Worm (Caenorhabditis elegans): ENCODE data around the gene Y49E10.29.

The Y49E10.29 gene

ce11 chrIII:12496449-12496848 is 27.5 kb downstream of the Y49E10.29 start, which contains the start of gene herd-1:
Gene herd-1, plus strand, starts transcription at chrIII:12496538.
- no peak for TF ChIP-seq tbx-9 (tag; optimal IDR thresholded peaks at IDR 0.05; ENCODE audit: borderline replicate concordance)
- TF ChIP-seq ZK185.1 (tag; optimal IDR thresholded peaks at IDR 0.05; ENCODE audit: poor library complexity, severe bottlenecking), result no peak
- TF ChIP-seq mxl-1 (tag; optimal IDR thresholded peaks at IDR 0.05), result peak; percentile 65
- TF ChIP-seq ceh-100 (GFP tag; IDR thresholded peaks at IDR 0.05), result 0 out of 2 replicates have a peak, but pooled peaks have one; percentile 43
- no peak for TF ChIP-seq sptf-2 (GFP tag; optimal IDR thresholded peaks at IDR 0.05)
- TF ChIP-seq pbrm-1 (GFP tag; IDR thresholded peaks at IDR 0.05), result peak; percentile 56; the same call in 1 of the 2 replicates
- TF ChIP-seq Y56A3A.18 (GFP tag; IDR thresholded peaks at IDR 0.05), result no peak
- no peak for TF ChIP-seq ceh-40 (GFP tag; IDR thresholded peaks at IDR 0.05)
- peak; percentile 49; the same call in 1 of the 2 replicates for TF ChIP-seq C17E4.6 (GFP tag; IDR thresholded peaks at IDR 0.05)
- TF ChIP-seq K12H6.12 (tag; optimal IDR thresholded peaks at IDR 0.05), result no peak
- TF ChIP-seq lsl-1 (GFP tag; optimal IDR thresholded peaks at IDR 0.05), result peak; percentile 44
- no peak for TF ChIP-seq lin-35 (GFP tag; optimal IDR thresholded peaks at IDR 0.05)
- TF ChIP-seq attf-6 (GFP tag; IDR thresholded peaks at IDR 0.05), result peak; percentile 69
- TF ChIP-seq unc-62 (GFP tag; optimal IDR thresholded peaks at IDR 0.05), result no peak
- TF ChIP-seq ekl-4 (GFP tag; IDR thresholded peaks at IDR 0.05), result peak; percentile 65; the same call in 1 of the 2 replicates
- TF ChIP-seq hrde-1 (tag; optimal IDR thresholded peaks at IDR 0.05; ENCODE audit: borderline replicate concordance), result peak; percentile 2
- TF ChIP-seq aptf-3 (GFP tag; IDR thresholded peaks at IDR 0.05), result 0 out of 2 replicates have a peak, but pooled peaks have one; percentile 37
- no peak for TF ChIP-seq F22D6.2 (tag; optimal IDR thresholded peaks at IDR 0.05)
- no peak for TF ChIP-seq nhr-27 (tag; optimal IDR thresholded peaks at IDR 0.05)
- TF ChIP-seq lir-1 (GFP tag; conservative IDR thresholded peaks at IDR 0.05), result no peak
- TF ChIP-seq egrh-3 (GFP tag; IDR thresholded peaks at IDR 0.05), result peak; percentile 30; the same call in 1 of the 2 replicates
- TF ChIP-seq K11D2.4 (GFP tag; IDR thresholded peaks at IDR 0.05), result no peak
- peak; percentile 70 for TF ChIP-seq madf-6 (GFP tag; IDR thresholded peaks at IDR 0.05)
- no peak for TF ChIP-seq hlh-26 (GFP tag; conservative IDR thresholded peaks at IDR 0.05)
- TF ChIP-seq lsy-27 (tag; optimal IDR thresholded peaks at IDR 0.05; ENCODE audit: borderline replicate concordance, insufficient read depth), result no peak
- TF ChIP-seq egl-18 (GFP tag; IDR thresholded peaks at IDR 0.05), result no peak
- no peak for TF ChIP-seq dpff-1 (tag; optimal IDR thresholded peaks at IDR 0.05)
- no peak for TF ChIP-seq gei-17 (GFP tag; optimal IDR thresholded peaks at IDR 0.05)
- TF ChIP-seq aptf-2 (GFP tag; conservative IDR thresholded peaks at IDR 0.05), result no peak
- TF ChIP-seq lin-54 (GFP tag; optimal IDR thresholded peaks at IDR 0.05), result peak; percentile 62
- TF ChIP-seq ztf-26 (tag; optimal IDR thresholded peaks at IDR 0.05), result no peak
- no peak for TF ChIP-seq T26A5.8 (tag; optimal IDR thresholded peaks at IDR 0.05)
- no peak for TF ChIP-seq tlf-1 (GFP tag; optimal IDR thresholded peaks at IDR 0.05)
- no peak for TF ChIP-seq cebp-1 (GFP tag; IDR thresholded peaks at IDR 0.05)
- peak; percentile 56 for TF ChIP-seq cebp-1 (tag; optimal IDR thresholded peaks at IDR 0.05)
- TF ChIP-seq hlh-12 (tag; optimal IDR thresholded peaks at IDR 0.05), result no peak
- no peak for TF ChIP-seq ccch-3 (GFP tag; optimal IDR thresholded peaks at IDR 0.05)
- TF ChIP-seq dpl-1 (GFP tag; optimal IDR thresholded peaks at IDR 0.05), result no peak
- TF ChIP-seq hmg-20 (GFP tag; IDR thresholded peaks at IDR 0.05), result no peak
- TF ChIP-seq hmg-1.2 (GFP tag; IDR thresholded peaks at IDR 0.05), result peak; percentile 21; the same call in 1 of the 2 replicates
- TF ChIP-seq ztf-22 (GFP tag; optimal IDR thresholded peaks at IDR 0.05), result no peak
- peak; percentile 53 for TF ChIP-seq rcor-1 (GFP tag; IDR thresholded peaks at IDR 0.05)
- TF ChIP-seq chd-7 (tag; optimal IDR thresholded peaks at IDR 0.05), result no peak
- peak; percentile 30; the same call in 1 of the 2 replicates for TF ChIP-seq D2030.7 (GFP tag; IDR thresholded peaks at IDR 0.05)
- TF ChIP-seq ceh-79 (tag; optimal IDR thresholded peaks at IDR 0.05), result no peak
- TF ChIP-seq hsf-1 (GFP tag; IDR thresholded peaks at IDR 0.05), result peak; percentile 69
- no peak for TF ChIP-seq F10E7.11 (tag; optimal IDR thresholded peaks at IDR 0.05)
- TF ChIP-seq F52B5.7 (tag; optimal IDR thresholded peaks at IDR 0.05), result no peak
- no peak for TF ChIP-seq somi-1 (GFP tag; optimal IDR thresholded peaks at IDR 0.05)
